Worm (Caenorhabditis elegans): ENCODE measurements around the gene srlf-30.

srlf-30 gene

DNA sequence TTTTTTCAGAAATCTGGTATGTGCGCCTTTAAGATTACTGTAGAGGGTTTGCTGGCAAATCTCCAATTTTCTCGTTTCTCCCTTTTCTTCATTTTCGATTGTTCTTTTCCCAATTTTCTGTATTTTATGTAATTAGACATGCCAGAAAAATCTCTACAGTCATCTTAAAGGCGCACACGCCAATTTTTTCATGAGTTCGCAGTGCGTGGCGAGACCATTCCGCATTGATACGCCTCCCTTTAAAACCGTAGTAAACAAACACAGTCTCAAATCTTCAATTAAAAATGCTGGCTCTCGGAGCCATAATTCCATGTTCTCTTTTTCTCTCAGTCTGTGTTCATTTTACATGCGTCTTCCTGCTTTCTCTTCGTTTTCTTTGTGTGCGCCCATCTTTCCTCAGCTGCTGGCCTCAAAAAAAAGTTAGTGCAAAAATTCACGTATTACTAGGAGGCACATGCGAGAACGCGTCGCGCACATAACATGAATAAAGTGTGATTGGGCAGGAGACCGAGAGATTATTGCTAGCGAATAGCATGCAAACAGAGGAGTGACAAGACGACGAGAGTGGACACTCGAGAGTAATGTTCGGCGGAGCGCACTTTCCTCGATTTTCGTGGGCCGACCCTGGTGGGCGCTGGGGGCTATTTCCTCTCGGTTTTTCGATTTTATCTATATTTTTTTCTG, 18.8 kb downstream of the srlf-30 start (continued):
- TF ChIP-seq tbx-2 (tag; optimal IDR thresholded peaks at IDR 0.05) (peak; percentile 87), pax-3 (tag; optimal IDR thresholded peaks at IDR 0.05) (peak; percentile 9), vab-15 (tag; optimal IDR thresholded peaks at IDR 0.05) (no peak), hpl-2 (GFP tag; optimal IDR thresholded peaks at IDR 0.05) (no peak), egl-27 (tag; optimal IDR thresholded peaks at IDR 0.05) (peak in 1 of 2 experiments; percentile 63), mab-9 (GFP tag; IDR thresholded peaks at IDR 0.05) (no peak), nhr-28 (tag; optimal IDR thresholded peaks at IDR 0.05) (no peak), ceh-63 (GFP tag; optimal IDR thresholded peaks at IDR 0.05) (no peak), ceh-82 (tag; optimal IDR thresholded peaks at IDR 0.05) (peak; percentile 48 to 81 (median 50)), F16B12.6 (tag; optimal IDR thresholded peaks at IDR 0.05) (no peak), Y116A8C.19 (tag; optimal IDR thresholded peaks at IDR 0.05; ENCODE audit: borderline replicate concordance) (no peak), C34B4.2 (tag; optimal IDR thresholded peaks at IDR 0.05) (no peak), sup-37 (GFP tag; optimal IDR thresholded peaks at IDR 0.05) (no peak), ceh-8 (GFP tag; optimal IDR thresholded peaks at IDR 0.05) (peak; percentile 63), nhr-11 (tag; optimal IDR thresholded peaks at IDR 0.05) (no peak), aha-1 (tag; optimal IDR thresholded peaks at IDR 0.05) (peak; percentile 48), efl-1 (optimal IDR thresholded peaks at IDR 0.05) (peak; percentile 78 to 88), efl-1 (GFP tag; optimal IDR thresholded peaks at IDR 0.05 in 1 of 2) (peak; percentile 60 to 93), fos-1 (tag; optimal IDR thresholded peaks at IDR 0.05) (peak; percentile 48), nhr-85 (tag) (peak; percentile 91), fkh-10 (GFP tag; optimal IDR thresholded peaks at IDR 0.05) (peak; percentile 5), unc-86 (tag; optimal IDR thresholded peaks at IDR 0.05) (peak; percentile 75), lir-3 (tag; optimal IDR thresholded peaks at IDR 0.05; ENCODE audit: poor library complexity) (no peak), xbp-1 (tag; optimal IDR thresholded peaks at IDR 0.05) (peak; percentile 83), sptf-1 (tag; optimal IDR thresholded peaks at IDR 0.05) (no peak), elt-3 (tag; optimal IDR thresholded peaks at IDR 0.05) (peak in 1 of 6 experiments; percentile 57), nhr-71 (tag; optimal IDR thresholded peaks at IDR 0.05) (peak; percentile 91), lin-13 (GFP tag; optimal IDR thresholded peaks at IDR 0.05) (peak; percentile 74), irx-1 (tag; optimal IDR thresholded peaks at IDR 0.05) (peak; percentile 72), dpl-1 (GFP tag; optimal IDR thresholded peaks at IDR 0.05) (peak; percentile 47 to 64 (median 54)), jun-1 (tag; optimal IDR thresholded peaks at IDR 0.05) (peak; percentile 45), ztf-11 (tag; optimal IDR thresholded peaks at IDR 0.05) (no peak), ets-5 (GFP tag; IDR thresholded peaks at IDR 0.05) (no peak), skn-1 (tag; optimal IDR thresholded peaks at IDR 0.05) (peak; percentile 60), nhr-237 (tag; optimal IDR thresholded peaks at IDR 0.05) (peak; percentile 49), ceh-90 (tag; optimal IDR thresholded peaks at IDR 0.05) (no peak), nhr-19 (GFP tag; conservative IDR thresholded peaks at IDR 0.05) (peak; percentile 82), nhr-76 (tag; optimal IDR thresholded peaks at IDR 0.05) (no peak), mdl-1 (tag; optimal IDR thresholded peaks at IDR 0.05) (peak in 1 of 2 experiments; percentile 93), lin-35 (GFP tag; optimal IDR thresholded peaks at IDR 0.05) (peak; percentile 72 to 76), mef-2 (tag; optimal IDR thresholded peaks at IDR 0.05) (no peak), aly-2 (tag; optimal IDR thresholded peaks at IDR 0.05) (no peak), pqm-1 (tag; optimal IDR thresholded peaks at IDR 0.05) (no peak), elt-2 (tag; optimal IDR thresholded peaks at IDR 0.05) (peak; percentile 57), swsn-7 (tag; optimal IDR thresholded peaks at IDR 0.05) (peak; percentile 85), snpc-4 (tag; optimal IDR thresholded peaks at IDR 0.05) (peak; percentile 58), ztf-4 (tag; optimal IDR thresholded peaks at IDR 0.05) (peak; percentile 21), lin-14 (GFP tag; optimal IDR thresholded peaks at IDR 0.05) (peak; percentile 99), grh-1 (GFP tag; IDR thresholded peaks at IDR 0.05) (peak; percentile 40; the same call in 1 of the 2 replicates), fkh-4 (tag; optimal IDR thresholded peaks at IDR 0.05; ENCODE audit: borderline replicate concordance) (no peak), C04F5.9 (tag; optimal IDR thresholded peaks at IDR 0.05) (no peak), efl-3 (GFP tag; optimal IDR thresholded peaks at IDR 0.05) (no peak)

Measured in whole organism, L1 larva.